ENCODE assay signal across 4 fruit fly cellular contexts in genomic region chr2L:4829040-4829439, dm6.
TF ChIP-seq lines count a peak whose summit lies in the region.

No protein-coding gene starts in this region.

- TF ChIP-seq CTCF in whole organism, embryonic (GFP tag; optimal IDR thresholded peaks at IDR 0.05; lab: Kevin White, UChicago), result no peak

TF ChIP-seq in whole organism, adult, 20 proteins besides CTCF, POLR2A, EP300 and RAD21:
- TF ChIP-seq CG33017 (tag; optimal IDR thresholded peaks at IDR 0.05; lab: Kevin White, UChicago) (peak; percentile 55), Crg-1 (GFP tag; optimal IDR thresholded peaks at IDR 0.05; lab: Kevin White, UChicago) (peak; percentile 58), CG7045 (GFP tag; optimal IDR thresholded peaks at IDR 0.05; lab: Kevin White, UChicago) (peak; percentile 59), Mnt (GFP tag; optimal IDR thresholded peaks at IDR 0.05; lab: Kevin White, UChicago) (peak; percentile 27), Clk (GFP tag; optimal IDR thresholded peaks at IDR 0.05; lab: Kevin White, UChicago) (no peak), CG11617 (GFP tag; optimal IDR thresholded peaks at IDR 0.05; lab: Kevin White, UChicago) (peak; percentile 23), cnc (optimal IDR thresholded peaks at IDR 0.05; lab: Kevin White, UChicago) (no peak), Hr96 (GFP tag; optimal IDR thresholded peaks at IDR 0.05; lab: Kevin White, UChicago) (no peak), tj (GFP tag; optimal IDR thresholded peaks at IDR 0.05; lab: Kevin White, UChicago) (no peak), CG5204 (GFP tag; optimal IDR thresholded peaks at IDR 0.05; lab: Kevin White, UChicago) (no peak), CG7101 (tag; optimal IDR thresholded peaks at IDR 0.05; lab: Kevin White, UChicago) (peak; percentile 41), CG1620 (GFP tag; optimal IDR thresholded peaks at IDR 0.05; lab: Kevin White, UChicago) (no peak), bab1 (GFP tag; optimal IDR thresholded peaks at IDR 0.05; lab: Kevin White, UChicago) (no peak), CG12768 (GFP tag; optimal IDR thresholded peaks at IDR 0.05; lab: Kevin White, UChicago) (peak; percentile 56), cic (GFP tag; optimal IDR thresholded peaks at IDR 0.05; lab: Kevin White, UChicago) (peak; percentile 68), pad (GFP tag; optimal IDR thresholded peaks at IDR 0.05; lab: Kevin White, UChicago) (peak; percentile 11), toe (GFP tag; optimal IDR thresholded peaks at IDR 0.05; lab: Kevin White, UChicago) (peak; percentile 14), ovo (GFP tag; optimal IDR thresholded peaks at IDR 0.05; lab: Kevin White, UChicago) (peak; percentile 31), CG14711 (tag; optimal IDR thresholded peaks at IDR 0.05; lab: Kevin White, UChicago) (no peak), kay (GFP tag; lab: Kevin White, UChicago; ENCODE audit: borderline replicate concordance) (peak; percentile 10)

TF ChIP-seq in whole organism, embryonic, 481 proteins besides CTCF, POLR2A, EP300 and RAD21 (continues in another document):
- no peak for TF ChIP-seq CG12744 (GFP tag; optimal IDR thresholded peaks at IDR 0.05; lab: Kevin White, UChicago)
- no peak for TF ChIP-seq CoRest (tag; optimal IDR thresholded peaks at IDR 0.05; lab: Kevin White, UChicago)
- TF ChIP-seq Dfd (GFP tag; optimal IDR thresholded peaks at IDR 0.05; lab: Kevin White, UChicago), result no peak
- TF ChIP-seq sd (tag; optimal IDR thresholded peaks at IDR 0.05; lab: Kevin White, UChicago), result peak; percentile 25
- TF ChIP-seq CG8290 (GFP tag; optimal IDR thresholded peaks at IDR 0.05; lab: Kevin White, UChicago), result no peak
- no peak for TF ChIP-seq CG8290 (tag; optimal IDR thresholded peaks at IDR 0.05; lab: Kevin White, UChicago)
- no peak for TF ChIP-seq da (GFP tag; optimal IDR thresholded peaks at IDR 0.05; lab: Kevin White, UChicago)
- TF ChIP-seq sug (tag; optimal IDR thresholded peaks at IDR 0.05; lab: Kevin White, UChicago), result peak; percentile 31
- TF ChIP-seq grn (GFP tag; optimal IDR thresholded peaks at IDR 0.05; lab: Kevin White, UChicago), result no peak
- TF ChIP-seq dimm (GFP tag; IDR thresholded peaks at IDR 0.05; lab: Robert Waterston, UW), result no peak
- TF ChIP-seq oc (tag; optimal IDR thresholded peaks at IDR 0.05; lab: Kevin White, UChicago), result no peak
- TF ChIP-seq CG4617 (GFP tag; optimal IDR thresholded peaks at IDR 0.05; lab: Kevin White, UChicago; ENCODE audit: borderline replicate concordance), result no peak
- TF ChIP-seq CG3995 (GFP tag; optimal IDR thresholded peaks at IDR 0.05; lab: Kevin White, UChicago), result no peak
- TF ChIP-seq CG34224 (GFP tag; IDR thresholded peaks at IDR 0.05; lab: Robert Waterston, UW; ENCODE audit: partially characterized antibody), result no peak
- TF ChIP-seq BEAF-32 (GFP tag; optimal IDR thresholded peaks at IDR 0.05; lab: Kevin White, UChicago), result no peak
- no peak for TF ChIP-seq CG5180 (GFP tag; optimal IDR thresholded peaks at IDR 0.05; lab: Kevin White, UChicago)
- no peak for TF ChIP-seq CG1832 (GFP tag; optimal IDR thresholded peaks at IDR 0.05; lab: Kevin White, UChicago)
- no peak for TF ChIP-seq ash1 (GFP tag; optimal IDR thresholded peaks at IDR 0.05; lab: Kevin White, UChicago)
- no peak for TF ChIP-seq CG10654 (GFP tag; optimal IDR thresholded peaks at IDR 0.05; lab: Kevin White, UChicago)
- TF ChIP-seq HLH54F (GFP tag; optimal IDR thresholded peaks at IDR 0.05; lab: Kevin White, UChicago), result no peak
- no peak for TF ChIP-seq CG11723 (GFP tag; optimal IDR thresholded peaks at IDR 0.05; lab: Kevin White, UChicago)
- no peak for TF ChIP-seq Chrac-16 (GFP tag; optimal IDR thresholded peaks at IDR 0.05; lab: Kevin White, UChicago)
- no peak for TF ChIP-seq hbn (GFP tag; IDR thresholded peaks at IDR 0.05; lab: Robert Waterston, UW; ENCODE audit: partially characterized antibody)
- no peak for TF ChIP-seq btn (GFP tag; optimal IDR thresholded peaks at IDR 0.05; lab: Kevin White, UChicago)
- TF ChIP-seq Aef1 (GFP tag; IDR thresholded peaks at IDR 0.05; lab: Robert Waterston, UW), result no peak
- TF ChIP-seq ara (GFP tag; IDR thresholded peaks at IDR 0.05; lab: Robert Waterston, UW), result no peak

TF ChIP-seq in whole organism, prepupa, 60 proteins besides CTCF, POLR2A, EP300 and RAD21:
- TF ChIP-seq Eip78C (GFP tag; lab: Kevin White, UChicago), result peak; percentile 67
- peak; percentile 91 for TF ChIP-seq fkh (GFP tag; optimal IDR thresholded peaks at IDR 0.05; lab: Kevin White, UChicago)
- TF ChIP-seq CG11762 (GFP tag; optimal IDR thresholded peaks at IDR 0.05; lab: Kevin White, UChicago; ENCODE audit: insufficient read depth), result no peak
- no peak for TF ChIP-seq CG3919 (GFP tag; optimal IDR thresholded peaks at IDR 0.05; lab: Kevin White, UChicago)
- peak; percentile 18 for TF ChIP-seq esn (GFP tag; optimal IDR thresholded peaks at IDR 0.05; lab: Kevin White, UChicago)

TF ChIP-seq in whole organism, wandering third instar larva, 38 proteins besides CTCF, POLR2A, EP300 and RAD21:
- TF ChIP-seq foxo (GFP tag; optimal IDR thresholded peaks at IDR 0.05; lab: Kevin White, UChicago), result peak in 1 of 2 experiments; percentile 16
- TF ChIP-seq Hr83 (GFP tag; optimal IDR thresholded peaks at IDR 0.05; lab: Kevin White, UChicago; ENCODE audit: poor library complexity, severe bottlenecking), result peak; percentile 83
- TF ChIP-seq OdsH (GFP tag; optimal IDR thresholded peaks at IDR 0.05; lab: Kevin White, UChicago), result peak; percentile 18
- peak; percentile 49 for TF ChIP-seq h (GFP tag; optimal IDR thresholded peaks at IDR 0.05; lab: Kevin White, UChicago)
- no peak for TF ChIP-seq GATAd (GFP tag; optimal IDR thresholded peaks at IDR 0.05; lab: Kevin White, UChicago)
- TF ChIP-seq Dfd (GFP tag; optimal IDR thresholded peaks at IDR 0.05; lab: Kevin White, UChicago), result no peak
- peak; percentile 45 for TF ChIP-seq br (GFP tag; optimal IDR thresholded peaks at IDR 0.05; lab: Kevin White, UChicago)
